Fruit fly (Drosophila melanogaster) whole organism, wandering third instar larva: Measurements from ENCODE around the gene CG5282.

ENCODE experiments used
- CG9705 ChIP-seq: fragments of 200-800 bp; sonication (Bioruptor generic); optimal IDR thresholded peaks from 2 replicates; lab custom pipeline; 2018; ENCODE audit warnings: missing biosample characterization, mild to moderate bottlenecking, missing genetic modification characterization
- CrebA ChIP-seq: fragments of 200-800 bp; sonication (Bioruptor generic); optimal IDR thresholded peaks from 2 replicates; lab custom pipeline; 2016; ENCODE audit warnings: missing biosample characterization, mild to moderate bottlenecking, missing genetic modification characterization, borderline replicate concordance
- Myc ChIP-seq: fragments of >200 bp; optimal IDR thresholded peaks from 2 replicates; lab custom pipeline; 2017
- N ChIP-seq: fragments of >200 bp; optimal IDR thresholded peaks from 2 replicates; lab custom pipeline; 2018; ENCODE audit warnings: missing biosample characterization, missing external identifiers, missing genetic modification characterization
- h ChIP-seq: fragments of 200-800 bp; sonication (Bioruptor generic); optimal IDR thresholded peaks from 3 replicates; lab custom pipeline; 2016; ENCODE audit warnings: missing biosample characterization, mild to moderate bottlenecking, missing genetic modification characterization
- sage ChIP-seq: fragments of 200-800 bp; sonication (Bioruptor generic); optimal IDR thresholded peaks from 2 replicates; lab custom pipeline; 2016; ENCODE audit warnings: missing biosample characterization, mild to moderate bottlenecking, missing genetic modification characterization

- no peak for TF ChIP-seq CrebA (GFP tag; lab: Kevin White, UChicago)
- TF ChIP-seq CG9705 (GFP tag; lab: Kevin White, UChicago) = no peak
- no peak for TF ChIP-seq Myc (lab: Kevin White, UChicago)
- TF ChIP-seq N (GFP tag; lab: Kevin White, UChicago) = no peak
- TF ChIP-seq sage (GFP tag; lab: Kevin White, UChicago) = no peak
- no peak for TF ChIP-seq h
Measured at dm6 chr3L:20462391-20462790, 36.5 kb upstream of the CG5282 start.
